Fruit fly (Drosophila melanogaster) whole organism, embryonic: ENCODE data around the gene Rlb1.

ENCODE experiments used
- ATbp ChIP-seq: fragments of 200-800 bp; sonication (Bioruptor generic); optimal IDR thresholded peaks from 2 replicates; lab custom pipeline; 2017; ENCODE audit warnings: missing biosample characterization, mild to moderate bottlenecking, missing genetic modification characterization, missing genetic modification reagents
- B-H2 ChIP-seq: fragments of 200-800 bp; sonication (Bioruptor generic); optimal IDR thresholded peaks from 2 replicates; lab custom pipeline; 2018; ENCODE audit warnings: missing biosample characterization, mild to moderate bottlenecking, missing genetic modification characterization
- Blimp-1 ChIP-seq: fragments of 200-800 bp; sonication (Bioruptor generic); optimal IDR thresholded peaks from 3 replicates; lab custom pipeline; 2018; ENCODE audit warnings: missing biosample characterization, missing genetic modification characterization, mild to moderate bottlenecking, moderate library complexity, missing genetic modification reagents
- Bteb2 ChIP-seq: fragments of 200-800 bp; sonication (Bioruptor generic); optimal IDR thresholded peaks from 2 replicates; lab custom pipeline; 2016; ENCODE audit warnings: missing biosample characterization, missing genetic modification characterization
- CG10543 ChIP-seq: fragments of 200-800 bp; sonication (Bioruptor generic); optimal IDR thresholded peaks from 3 replicates; lab custom pipeline; 2017; ENCODE audit warnings: missing biosample characterization, mild to moderate bottlenecking, missing genetic modification characterization, moderate library complexity
- CG11085 ChIP-seq: fragments of 200-800 bp; sonication (Bioruptor generic); IDR thresholded peaks from 2 replicates; pipeline ENCODE4 v1.3.6; 2022; ENCODE audit warnings: missing biosample characterization, missing genetic modification characterization
- CG11560 ChIP-seq: fragments of 200-800 bp; sonication (Bioruptor generic); IDR thresholded peaks from 3 replicates; pipeline ENCODE4 v1.3.6; 2022; ENCODE audit warnings: missing biosample characterization, missing genetic modification characterization
- CG12071 ChIP-seq: fragments of 200-800 bp; sonication (Bioruptor generic); optimal IDR thresholded peaks from 3 replicates; lab custom pipeline; 2018; ENCODE audit warnings: missing biosample characterization, mild to moderate bottlenecking, missing genetic modification characterization
- CG12219 ChIP-seq: fragments of 200-800 bp; sonication (Bioruptor generic); optimal IDR thresholded peaks from 3 replicates; lab custom pipeline; 2018; ENCODE audit warnings: missing biosample characterization, mild to moderate bottlenecking, missing genetic modification characterization
- CG12236 ChIP-seq: fragments of 200-800 bp; sonication (Bioruptor generic); optimal IDR thresholded peaks from 2 replicates; lab custom pipeline; 2016; ENCODE audit warnings: missing biosample characterization, missing genetic modification characterization
- CG12299 ChIP-seq: fragments of 200-800 bp; sonication (Bioruptor generic); optimal IDR thresholded peaks from 2 replicates; lab custom pipeline; 2018; ENCODE audit warnings: missing biosample characterization, mild to moderate bottlenecking, missing genetic modification characterization
- CG13424 ChIP-seq: fragments of 200-800 bp; sonication (Bioruptor generic); optimal IDR thresholded peaks from 2 replicates; lab custom pipeline; 2019; ENCODE audit warnings: missing biosample characterization, mild to moderate bottlenecking, missing genetic modification characterization, moderate library complexity
- CG15073 ChIP-seq: fragments of 200-800 bp; sonication (Bioruptor generic); optimal IDR thresholded peaks from 2 replicates; lab custom pipeline; 2016; ENCODE audit warnings: missing biosample characterization, missing genetic modification characterization
- CG2202 ChIP-seq: fragments of 200-800 bp; sonication (Bioruptor generic); optimal IDR thresholded peaks from 2 replicates; lab custom pipeline; 2018; ENCODE audit warnings: missing biosample characterization, mild to moderate bottlenecking, missing genetic modification characterization
- CG31224 ChIP-seq: fragments of 200-800 bp; sonication (Bioruptor generic); IDR thresholded peaks from 2 replicates; pipeline ENCODE4 v1.3.6; 2022; ENCODE audit warnings: missing biosample characterization, missing genetic modification characterization
- CG32767 ChIP-seq: fragments of 200-800 bp; sonication (Bioruptor generic); IDR thresholded peaks from 2 replicates; pipeline ENCODE4 v1.3.6; 2022; ENCODE audit warnings: missing biosample characterization, missing genetic modification characterization
- CG32772 ChIP-seq: fragments of 200-800 bp; sonication (Bioruptor generic); IDR thresholded peaks from 2 replicates; pipeline ENCODE4 v1.3.6; 2022; ENCODE audit warnings: missing biosample characterization, missing genetic modification characterization
- CG33213 ChIP-seq: fragments of 200-800 bp; sonication (Bioruptor generic); optimal IDR thresholded peaks from 3 replicates; lab custom pipeline; 2016; ENCODE audit warnings: missing biosample characterization, missing genetic modification characterization
- CG3726 ChIP-seq: fragments of 200-800 bp; sonication (Bioruptor generic); IDR thresholded peaks from 3 replicates; pipeline ENCODE4, ENCODE4 v1.3.6; 2022; ENCODE audit warnings: missing biosample characterization, missing genetic modification characterization
- CG5180 ChIP-seq: fragments of 200-800 bp; sonication (Bioruptor generic); optimal IDR thresholded peaks from 3 replicates; lab custom pipeline; 2017; ENCODE audit warnings: missing biosample characterization, missing genetic modification characterization, mild to moderate bottlenecking, moderate library complexity, missing genetic modification reagents
- CG6689 ChIP-seq: fragments of 200-800 bp; sonication (Bioruptor generic); IDR thresholded peaks from 2 replicates; pipeline ENCODE4 v1.3.6; 2022; ENCODE audit warnings: missing biosample characterization, missing genetic modification characterization
- CG6854 ChIP-seq: fragments of 200-800 bp; sonication (Bioruptor generic); optimal IDR thresholded peaks from 3 replicates; lab custom pipeline; 2017; ENCODE audit warnings: missing biosample characterization, mild to moderate bottlenecking, missing genetic modification characterization
- CG7839 ChIP-seq: fragments of 200-800 bp; sonication (Bioruptor generic); optimal IDR thresholded peaks from 3 replicates; lab custom pipeline; 2018; ENCODE audit warnings: missing biosample characterization, mild to moderate bottlenecking, missing genetic modification characterization, moderate library complexity
- CG7928 ChIP-seq: fragments of 200-800 bp; sonication (Bioruptor generic); optimal IDR thresholded peaks from 2 replicates; lab custom pipeline; 2017; ENCODE audit warnings: missing biosample characterization, mild to moderate bottlenecking, missing genetic modification characterization
- CG7963 ChIP-seq: fragments of 200-800 bp; sonication (Bioruptor generic); IDR thresholded peaks from 3 replicates; pipeline ENCODE4 v1.3.6; 2022; ENCODE audit warnings: missing biosample characterization, missing genetic modification characterization; ENCODE audit not compliant: partially characterized antibody
- CG9817 ChIP-seq: fragments of 200-800 bp; sonication (Bioruptor generic); optimal IDR thresholded peaks from 2 replicates; lab custom pipeline; 2018; ENCODE audit warnings: missing biosample characterization, mild to moderate bottlenecking, missing genetic modification characterization, moderate library complexity
- Doc3 ChIP-seq: fragments of 200-800 bp; sonication (Bioruptor generic); IDR thresholded peaks from 3 replicates; pipeline ENCODE4 v1.3.6; 2022; ENCODE audit warnings: missing biosample characterization, missing genetic modification characterization; ENCODE audit not compliant: partially characterized antibody
- Elba2 ChIP-seq: fragments of 200-800 bp; sonication (Bioruptor generic); optimal IDR thresholded peaks from 3 replicates; lab custom pipeline; 2016; ENCODE audit warnings: missing biosample characterization, missing genetic modification characterization
- Fer3 ChIP-seq: fragments of 200-800 bp; sonication (Bioruptor generic); optimal IDR thresholded peaks from 2 replicates; lab custom pipeline; 2018; ENCODE audit warnings: missing biosample characterization, mild to moderate bottlenecking, missing genetic modification characterization, moderate library complexity
- HHEX ChIP-seq: fragments of 200-800 bp; sonication (Bioruptor generic); optimal IDR thresholded peaks from 3 replicates; lab custom pipeline; 2017; ENCODE audit warnings: missing biosample characterization, mild to moderate bottlenecking, missing genetic modification characterization, missing genetic modification reagents
- HLH3B ChIP-seq: fragments of 200-800 bp; sonication (Bioruptor generic); IDR thresholded peaks from 2 replicates; pipeline ENCODE4 v1.3.6; 2022; ENCODE audit warnings: missing biosample characterization, missing genetic modification characterization
- HLH4C ChIP-seq: fragments of 200-800 bp; sonication (Bioruptor generic); IDR thresholded peaks from 3 replicates; pipeline ENCODE4 v1.3.6; 2022; ENCODE audit warnings: missing biosample characterization, missing genetic modification characterization; ENCODE audit not compliant: partially characterized antibody
- NC2β ChIP-seq: fragments of 200-800 bp; sonication (Bioruptor generic); optimal IDR thresholded peaks from 2 replicates; lab custom pipeline; 2016; ENCODE audit warnings: missing biosample characterization, missing genetic modification characterization
- Nf-YA ChIP-seq: fragments of 200-800 bp; sonication (Bioruptor generic); IDR thresholded peaks from 2 replicates; pipeline ENCODE4 v1.3.6; 2022; ENCODE audit warnings: missing biosample characterization, missing genetic modification characterization
- Nf-YC ChIP-seq: fragments of 200-800 bp; optimal IDR thresholded peaks from 3 replicates; lab custom pipeline; 2019; ENCODE audit warnings: missing biosample characterization, mild to moderate bottlenecking, missing genetic modification characterization, moderate library complexity
- Scr ChIP-seq: fragments of 200-800 bp; sonication (Bioruptor generic); IDR thresholded peaks from 2 replicates; pipeline ENCODE4 v1.3.6; 2022; ENCODE audit warnings: missing biosample characterization, missing genetic modification characterization; ENCODE audit not compliant: partially characterized antibody
- Spps ChIP-seq: fragments of 200-800 bp; sonication (Bioruptor generic); optimal IDR thresholded peaks from 2 replicates; lab custom pipeline; 2018; ENCODE audit warnings: missing biosample characterization, mild to moderate bottlenecking, missing genetic modification characterization
- Taf1 ChIP-seq: fragments of 200-800 bp; sonication (Bioruptor generic); IDR thresholded peaks from 2 replicates; pipeline ENCODE4 v1.3.6; 2022; ENCODE audit warnings: missing biosample characterization, missing genetic modification characterization
- crp ChIP-seq, 2 experiments: fragments of 200-800 bp; sonication (Bioruptor generic); optimal IDR thresholded peaks; 2 replicates in 1 of 2; 3 replicates in 1 of 2; lab custom pipeline; 2017; ENCODE audit warnings: missing biosample characterization in 2 of 2, missing genetic modification characterization in 2 of 2, mild to moderate bottlenecking in 1 of 2, moderate library complexity in 1 of 2
- dm ChIP-seq: fragments of 200-800 bp; sonication (Bioruptor generic); optimal IDR thresholded peaks from 3 replicates; lab custom pipeline; 2016; ENCODE audit warnings: missing biosample characterization, missing genetic modification characterization
- fd3F ChIP-seq: fragments of 200-800 bp; sonication (Bioruptor generic); optimal IDR thresholded peaks from 2 replicates; lab custom pipeline; 2018; ENCODE audit warnings: missing biosample characterization, mild to moderate bottlenecking, missing genetic modification characterization, moderate library complexity
- kah ChIP-seq: fragments of 200-800 bp; sonication (Bioruptor generic); optimal IDR thresholded peaks from 2 replicates; lab custom pipeline; 2018; ENCODE audit warnings: missing biosample characterization, mild to moderate bottlenecking, missing genetic modification characterization
- knrl ChIP-seq: fragments of 200-800 bp; sonication (Bioruptor generic); IDR thresholded peaks from 3 replicates; pipeline ENCODE4 v1.3.6; 2022; ENCODE audit warnings: missing biosample characterization, missing genetic modification characterization; ENCODE audit not compliant: partially characterized antibody
- mld ChIP-seq: fragments of 200-800 bp; sonication (Bioruptor generic); IDR thresholded peaks from 3 replicates; pipeline ENCODE4 v1.3.6; 2022; ENCODE audit warnings: missing biosample characterization, missing genetic modification characterization; ENCODE audit not compliant: partially characterized antibody
- pros ChIP-seq: fragments of 200-800 bp; sonication (Bioruptor generic); optimal IDR thresholded peaks from 3 replicates; lab custom pipeline; 2019; ENCODE audit warnings: missing biosample characterization, mild to moderate bottlenecking, missing genetic modification characterization, moderate library complexity
- sd ChIP-seq: fragments of 200-800 bp; sonication (Bioruptor generic); optimal IDR thresholded peaks from 3 replicates; lab custom pipeline; 2018; ENCODE audit warnings: missing biosample characterization, mild to moderate bottlenecking, missing genetic modification characterization, moderate library complexity
- sima ChIP-seq: fragments of 200-800 bp; sonication (Bioruptor generic); optimal IDR thresholded peaks from 2 replicates; lab custom pipeline; 2016; ENCODE audit warnings: missing biosample characterization, missing genetic modification characterization
- sna ChIP-seq: fragments of 200-800 bp; sonication (Bioruptor generic); IDR thresholded peaks from 2 replicates; pipeline ENCODE4 v1.3.6; 2022; ENCODE audit warnings: missing biosample characterization, missing genetic modification characterization; ENCODE audit not compliant: partially characterized antibody
- trem ChIP-seq: fragments of 200-800 bp; optimal IDR thresholded peaks from 3 replicates; lab custom pipeline; 2019; ENCODE audit warnings: missing biosample characterization, mild to moderate bottlenecking, missing genetic modification characterization, moderate library complexity
- vfl ChIP-seq: fragments of 200-800 bp; sonication (Bioruptor generic); optimal IDR thresholded peaks from 2 replicates; lab custom pipeline; 2016; ENCODE audit warnings: missing biosample characterization, missing genetic modification characterization

Gene Rlb1

dm6 chr3R:9504355-9504754, 8.8 kb upstream of the Rlb1 start, which contains the start of gene CG8149 (continued):
- TF ChIP-seq ATbp (GFP tag; lab: Kevin White, UChicago) (no peak), CG7839 (tag; lab: Kevin White, UChicago) (no peak), HLH4C (GFP tag; lab: Robert Waterston, UW) (peak; percentile 88), knrl (peak; percentile 98), Spps (tag; lab: Kevin White, UChicago) (no peak), mld (GFP tag; lab: Robert Waterston, UW) (peak; percentile 85), CG7928 (GFP tag; lab: Kevin White, UChicago) (no peak), sima (GFP tag; lab: Kevin White, UChicago) (no peak), CG2202 (tag; lab: Kevin White, UChicago) (no peak), dm (GFP tag; lab: Kevin White, UChicago) (peak; percentile 50), CG15073 (GFP tag; lab: Kevin White, UChicago) (no peak), sd (tag; lab: Kevin White, UChicago) (peak; percentile 42), trem (tag; lab: Kevin White, UChicago) (peak; percentile 85), kah (GFP tag; lab: Kevin White, UChicago) (no peak), Bteb2 (no peak), CG32767 (peak; percentile 85), Nf-YA (GFP tag; lab: Robert Waterston, UW) (no peak), CG9817 (tag; lab: Kevin White, UChicago) (no peak), HHEX (no peak), CG6854 (no peak), Doc3 (GFP tag; lab: Robert Waterston, UW) (peak; percentile 97), CG11560 (peak; percentile 93), pros (GFP tag; lab: Kevin White, UChicago) (no peak), CG10543 (GFP tag; lab: Kevin White, UChicago) (no peak), Fer3 (tag; lab: Kevin White, UChicago) (no peak), Nf-YC (tag; lab: Kevin White, UChicago) (peak; percentile 24), NC2β (GFP tag; lab: Kevin White, UChicago) (no peak), CG3726 (GFP tag; lab: Robert Waterston, UW) (no peak), CG7963 (peak; percentile 82), vfl (GFP tag; lab: Kevin White, UChicago) (no peak), CG12236 (GFP tag; lab: Kevin White, UChicago) (no peak), Blimp-1 (no peak), CG12071 (no peak), Elba2 (GFP tag; lab: Kevin White, UChicago) (no peak), crp (GFP tag; optimal IDR thresholded peaks at IDR 0.05; lab: Kevin White, UChicago) (no peak), HLH3B (GFP tag; lab: Robert Waterston, UW) (no peak), CG32772 (GFP tag; lab: Robert Waterston, UW) (no peak), CG11085 (no peak), CG5180 (GFP tag; lab: Kevin White, UChicago) (no peak), CG12219 (no peak), B-H2 (GFP tag; lab: Kevin White, UChicago) (peak; percentile 51), CG12299 (tag; lab: Kevin White, UChicago) (peak; percentile 35), Scr (GFP tag; lab: Robert Waterston, UW) (peak; percentile 96), Taf1 (GFP tag; lab: Robert Waterston, UW) (no peak), CG13424 (tag; lab: Kevin White, UChicago) (peak; percentile 44), CG6689 (GFP tag; lab: Robert Waterston, UW) (no peak), CG31224 (GFP tag; lab: Robert Waterston, UW) (no peak), fd3F (GFP tag; lab: Kevin White, UChicago) (no peak), sna (GFP tag; lab: Robert Waterston, UW) (peak; percentile 96), CG33213 (GFP tag; lab: Kevin White, UChicago) (peak; percentile 48)
